Fruit fly (Drosophila melanogaster): Measurements from ENCODE around the gene Hip1.

The Hip1 gene

DNA sequence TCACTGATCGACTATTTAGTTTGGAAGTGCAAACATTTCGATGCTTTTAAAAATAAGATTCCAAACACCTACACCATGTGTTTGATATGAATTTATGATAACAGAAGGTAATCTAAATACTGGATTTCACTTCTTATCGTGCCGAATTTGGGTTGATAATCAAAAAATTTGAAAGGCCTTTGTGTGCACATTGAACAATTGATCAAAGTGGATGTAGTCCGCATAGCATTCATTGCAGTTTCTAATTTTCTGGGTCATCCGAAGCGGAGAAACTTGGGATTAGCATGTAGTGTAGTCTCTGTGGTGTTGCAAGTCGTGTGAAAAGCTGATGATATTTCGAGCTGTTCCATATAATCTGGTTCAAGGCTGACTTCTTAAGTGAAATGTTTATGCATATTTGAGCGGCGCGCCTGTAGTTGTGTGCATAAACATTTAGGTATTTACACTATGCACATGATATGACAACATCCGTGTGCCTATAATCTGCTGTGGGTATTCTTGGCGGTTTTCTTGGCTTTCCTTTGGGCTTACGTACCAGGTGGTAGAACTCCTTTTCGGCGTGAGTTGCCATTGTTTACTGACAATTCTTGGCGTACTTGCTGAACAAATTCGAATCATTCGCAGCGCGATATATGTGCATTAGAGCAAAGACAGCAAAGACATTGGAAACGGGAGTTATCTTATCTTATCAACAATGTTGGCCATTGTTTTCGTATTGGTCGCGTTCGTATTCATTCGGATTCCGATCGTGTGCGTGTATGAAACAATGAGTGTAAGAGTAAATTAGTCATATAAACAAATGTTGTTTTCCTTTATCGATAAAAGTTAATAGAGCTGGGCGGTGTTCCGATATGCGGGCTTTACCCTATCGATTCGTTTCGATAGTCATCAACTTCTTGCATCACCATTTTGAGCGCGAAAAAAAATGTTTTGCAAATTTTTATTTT is at the start of gene Hip1:
Hip1 (minus strand) TSS at position 834 of the 947 bp plus-strand sequence.
- TF ChIP-seq CTCF (optimal IDR thresholded peaks at IDR 0.05) (no peak), CG8478 (optimal IDR thresholded peaks at IDR 0.05) (no peak)

- TF ChIP-seq CG8478 (optimal IDR thresholded peaks at IDR 0.05) (no peak), CTCF (optimal IDR thresholded peaks at IDR 0.05) (no peak)
Observed at dm6 chr3L:12815756-12816155, 42.4 kb upstream of the Hip1 start.

- TF ChIP-seq CG8478 (optimal IDR thresholded peaks at IDR 0.05) (no peak), CTCF (optimal IDR thresholded peaks at IDR 0.05) (no peak)
Observed at dm6 chr3L:12814806-12815205, 41.4 kb upstream of the Hip1 start.

dm6 chr3L:12813907-12814306 is 40.5 kb upstream of the Hip1 start, which contains the start of the genes Sf3a2 and CG42588:
Gene Sf3a2 (minus strand): TSS chr3L:12814019.
Gene CG42588 (plus strand): TSS chr3L:12814254.
- TF ChIP-seq CTCF (optimal IDR thresholded peaks at IDR 0.05) = no peak
- TF ChIP-seq CG8478 (optimal IDR thresholded peaks at IDR 0.05) = no peak

- TF ChIP-seq CTCF (optimal IDR thresholded peaks at IDR 0.05) (no peak), CG8478 (optimal IDR thresholded peaks at IDR 0.05) (no peak)
Observed at dm6 chr3L:12808421-12808820, 35.0 kb upstream of the Hip1 start, which contains the start of gene CG32110. Gene CG32110 (plus strand): TSS chr3L:12808721.

dm6 chr3L:12806290-12806743 is 32.9 kb upstream of the Hip1 start:
- TF ChIP-seq CTCF (optimal IDR thresholded peaks at IDR 0.05) (no peak), CG8478 (optimal IDR thresholded peaks at IDR 0.05) (no peak)

DNA sequence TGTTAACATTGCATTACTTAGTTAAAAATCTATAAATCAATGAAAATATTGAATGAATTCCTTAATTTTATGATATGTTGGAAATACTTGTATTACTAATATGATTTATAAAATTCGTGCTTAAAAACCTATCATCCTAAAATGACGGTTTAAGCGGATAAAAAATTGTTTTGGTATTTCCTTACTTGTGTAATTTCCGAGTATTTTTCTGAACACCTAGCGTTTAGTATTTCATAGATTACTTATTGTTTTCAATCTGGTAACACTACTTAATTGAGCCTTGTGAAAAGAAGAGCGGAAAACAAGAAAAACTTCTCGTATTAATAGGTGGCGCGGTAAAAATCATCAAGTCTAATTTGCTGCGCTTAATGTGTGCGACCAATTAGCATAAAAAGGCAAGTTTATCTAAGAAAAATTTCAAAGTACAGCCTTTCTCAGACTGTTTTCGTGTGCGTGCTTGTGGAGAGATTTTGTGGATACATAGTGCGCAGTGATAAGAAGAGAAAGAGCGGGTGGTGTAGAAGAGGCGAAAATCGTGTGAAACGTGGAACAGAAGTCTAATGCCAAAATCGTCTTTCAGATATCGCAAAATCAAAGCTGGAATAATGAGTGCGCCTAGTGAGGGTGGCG is 32.4 kb upstream of the Hip1 start, which contains the start of gene Sap130:
Sap130 (plus strand) TSS at position 243 of the 630 bp plus-strand sequence.
- TF ChIP-seq CG8478 (optimal IDR thresholded peaks at IDR 0.05) = no peak
- TF ChIP-seq CTCF (optimal IDR thresholded peaks at IDR 0.05) = peak; percentile 35

- TF ChIP-seq CG8478 (optimal IDR thresholded peaks at IDR 0.05) (no peak), CTCF (optimal IDR thresholded peaks at IDR 0.05) (peak; percentile 6 to 15)
Observed at dm6 chr3L:12804730-12805170, 31.4 kb upstream of the Hip1 start, which contains the start of gene Atg1. Gene Atg1 (minus strand): TSS chr3L:12805116.

dm6 chr3L:12804035-12804729 is 30.8 kb upstream of the Hip1 start:
- TF ChIP-seq CG8478 (optimal IDR thresholded peaks at IDR 0.05) (no peak), CTCF (optimal IDR thresholded peaks at IDR 0.05) (no peak)

DNA sequence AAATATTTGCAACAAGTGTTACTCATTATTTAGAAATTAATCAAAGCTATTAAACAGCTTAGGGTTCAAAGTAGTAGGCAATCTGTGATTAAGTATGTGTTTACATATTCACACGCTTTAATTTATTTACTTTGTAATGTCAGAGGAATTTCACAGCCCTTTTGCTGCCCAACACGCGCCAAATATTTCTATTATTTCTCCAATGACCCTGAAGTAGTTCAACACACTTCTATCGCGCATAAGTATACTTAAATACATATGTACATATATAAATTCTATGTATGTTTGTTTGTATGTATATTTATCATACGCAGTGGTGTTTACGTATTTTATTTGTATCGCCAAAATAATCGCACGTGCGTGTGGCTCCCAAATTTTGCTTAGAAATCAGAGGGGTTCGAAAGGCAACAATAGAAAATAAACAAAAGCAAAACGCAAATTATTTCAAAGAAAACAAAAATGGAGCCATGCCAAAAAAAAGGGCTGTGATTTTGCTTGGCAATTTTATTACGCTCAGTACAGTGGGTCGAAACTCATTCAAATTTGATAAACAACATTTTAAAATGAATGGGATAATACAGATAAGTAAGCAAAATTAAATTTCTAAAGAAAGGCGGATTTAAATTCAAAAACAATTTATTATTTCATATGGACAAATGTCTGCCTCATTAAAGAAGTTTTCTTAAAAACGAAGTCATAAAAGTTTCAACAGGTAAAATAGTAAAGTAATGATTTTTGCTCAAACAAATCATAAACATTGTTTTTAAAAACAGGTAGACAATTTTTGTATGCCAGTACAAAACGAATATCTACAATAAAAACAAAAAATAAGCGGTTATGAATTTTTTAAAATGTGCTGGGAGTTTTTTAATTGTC is 30.0 kb upstream of the Hip1 start:
- TF ChIP-seq CG8478 (optimal IDR thresholded peaks at IDR 0.05) = no peak
- TF ChIP-seq CTCF (optimal IDR thresholded peaks at IDR 0.05) = no peak

dm6 chr3L:12802443-12802865 is 29.1 kb upstream of the Hip1 start:
- no peak for TF ChIP-seq CG8478 (optimal IDR thresholded peaks at IDR 0.05)
- TF ChIP-seq CTCF (optimal IDR thresholded peaks at IDR 0.05) = no peak

DNA sequence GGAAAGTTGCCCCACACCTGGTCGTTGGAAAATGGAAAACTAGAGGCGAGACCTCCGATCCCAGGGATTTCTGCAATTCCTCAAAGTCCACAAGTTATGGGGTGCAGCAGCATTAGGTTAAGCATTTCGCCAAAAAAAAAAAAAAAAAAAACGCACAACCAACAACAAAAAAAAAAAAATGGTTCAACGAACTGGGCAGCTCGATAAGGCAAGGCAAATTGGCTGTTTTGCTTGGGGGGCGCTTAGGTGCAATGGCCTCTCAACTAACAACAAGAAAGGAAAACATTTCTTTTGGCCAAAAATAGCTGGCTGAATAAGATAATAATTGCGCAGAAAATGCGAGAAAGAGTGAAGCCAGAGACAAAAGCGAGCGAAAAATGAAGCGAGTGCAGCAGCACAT is 26.8 kb upstream of the Hip1 start:
- no peak for TF ChIP-seq CG8478 (optimal IDR thresholded peaks at IDR 0.05)
- no peak for TF ChIP-seq CTCF (optimal IDR thresholded peaks at IDR 0.05)

DNA sequence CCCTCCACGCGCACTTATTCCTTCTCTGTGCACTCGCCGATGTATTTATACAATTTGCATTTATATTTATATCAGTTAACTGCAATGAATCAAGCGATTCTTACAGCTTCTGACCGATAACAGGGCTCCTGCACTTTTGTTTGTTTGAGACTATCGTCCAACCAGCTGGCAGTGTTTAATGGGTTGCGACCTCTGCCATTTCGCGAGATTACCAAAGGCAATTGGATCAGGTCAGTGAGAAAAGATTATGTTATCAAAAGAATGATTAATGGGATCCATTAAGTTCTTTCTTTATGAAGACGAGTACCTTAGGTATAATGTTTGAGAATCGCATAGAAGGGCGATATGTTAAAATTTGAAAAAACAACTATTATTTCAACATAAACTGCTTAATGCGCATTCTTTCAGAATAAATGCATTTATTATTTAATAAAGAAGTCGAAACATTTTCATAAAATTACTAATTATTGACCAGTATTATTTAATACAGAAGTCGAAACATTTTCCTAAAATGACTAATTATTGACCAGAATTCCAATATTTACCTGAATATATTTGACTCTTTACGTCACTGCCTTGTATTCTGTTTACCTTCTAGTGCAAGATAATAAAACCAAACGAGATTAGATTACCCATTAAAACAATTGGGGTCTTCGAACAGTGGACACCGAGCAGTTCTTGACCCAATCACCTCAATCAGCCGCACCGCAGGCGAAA is 26.2 kb upstream of the Hip1 start:
- TF ChIP-seq CG8478 (optimal IDR thresholded peaks at IDR 0.05) (no peak), CTCF (optimal IDR thresholded peaks at IDR 0.05) (no peak)
